Fruit fly (Drosophila melanogaster): ENCODE results near the gene CG14537.

Gene CG14537

DNA sequence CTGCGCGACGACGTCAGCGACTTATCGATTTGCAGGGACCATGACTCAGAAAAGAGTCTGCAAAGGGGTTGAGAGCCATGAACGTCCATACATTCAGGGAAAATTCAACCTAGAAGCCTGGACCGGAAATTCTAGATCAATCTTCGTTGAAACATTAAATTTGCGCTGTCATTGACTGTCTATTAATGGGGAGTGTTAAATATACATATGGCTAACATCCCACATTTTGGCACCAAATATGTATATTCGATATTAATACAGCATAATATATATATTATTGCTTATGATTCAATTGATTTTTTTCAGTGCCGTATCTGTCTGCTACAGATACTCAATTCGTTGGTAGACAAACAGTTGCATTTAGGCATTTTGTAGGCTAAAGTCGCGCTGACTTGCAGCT, 28.4 kb downstream of the CG14537 start:
- TF ChIP-seq CG17801 (GFP tag; optimal IDR thresholded peaks at IDR 0.05; ENCODE audit: partially characterized antibody): no peak

DNA sequence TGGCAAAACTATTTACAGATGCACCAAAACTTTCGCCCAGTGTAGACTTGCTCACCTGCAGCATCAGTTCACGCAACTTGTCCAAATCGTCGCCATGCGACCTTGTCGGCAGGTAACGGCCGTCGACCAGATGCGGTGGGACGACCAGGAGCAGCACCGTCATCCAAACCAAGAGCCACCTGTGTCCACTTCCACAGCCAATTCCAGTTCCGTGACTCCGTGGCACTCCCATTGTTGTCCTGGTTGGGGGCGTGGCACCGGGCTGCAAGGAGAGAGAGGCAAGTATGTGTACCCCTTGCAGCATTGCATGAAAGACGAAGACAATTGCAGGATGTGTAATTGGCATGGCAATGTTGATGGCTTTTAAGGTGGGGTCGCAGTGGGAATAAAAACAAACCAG, 30.0 kb downstream of the CG14537 start:
- no peak for TF ChIP-seq CG17801 (GFP tag; optimal IDR thresholded peaks at IDR 0.05; ENCODE audit: partially characterized antibody)

DNA sequence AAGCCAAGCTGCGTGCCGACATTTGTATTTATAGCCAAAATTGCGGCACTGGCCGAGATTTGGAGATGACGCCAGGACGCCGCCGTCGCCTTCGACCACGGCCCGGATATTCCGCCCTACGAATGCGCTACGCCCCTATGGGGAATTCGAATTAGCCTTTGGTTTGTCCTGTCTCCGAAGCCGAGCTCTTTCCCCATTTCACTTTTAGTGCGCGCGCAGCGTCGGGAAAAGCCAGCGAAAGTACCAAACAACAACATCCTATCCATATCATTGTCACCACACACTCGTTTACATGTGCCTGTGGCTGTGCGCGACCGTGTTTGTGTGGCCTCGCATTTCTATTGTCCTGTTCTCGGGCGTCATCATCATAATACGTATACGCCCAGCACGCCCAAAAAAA, 31.1 kb downstream of the CG14537 start, which contains the start of gene Proc:
Gene Proc, minus strand, starts transcription at position 101 of the 400 bp plus-strand sequence.
- no peak for TF ChIP-seq CG17801 (GFP tag; optimal IDR thresholded peaks at IDR 0.05; ENCODE audit: partially characterized antibody)

DNA sequence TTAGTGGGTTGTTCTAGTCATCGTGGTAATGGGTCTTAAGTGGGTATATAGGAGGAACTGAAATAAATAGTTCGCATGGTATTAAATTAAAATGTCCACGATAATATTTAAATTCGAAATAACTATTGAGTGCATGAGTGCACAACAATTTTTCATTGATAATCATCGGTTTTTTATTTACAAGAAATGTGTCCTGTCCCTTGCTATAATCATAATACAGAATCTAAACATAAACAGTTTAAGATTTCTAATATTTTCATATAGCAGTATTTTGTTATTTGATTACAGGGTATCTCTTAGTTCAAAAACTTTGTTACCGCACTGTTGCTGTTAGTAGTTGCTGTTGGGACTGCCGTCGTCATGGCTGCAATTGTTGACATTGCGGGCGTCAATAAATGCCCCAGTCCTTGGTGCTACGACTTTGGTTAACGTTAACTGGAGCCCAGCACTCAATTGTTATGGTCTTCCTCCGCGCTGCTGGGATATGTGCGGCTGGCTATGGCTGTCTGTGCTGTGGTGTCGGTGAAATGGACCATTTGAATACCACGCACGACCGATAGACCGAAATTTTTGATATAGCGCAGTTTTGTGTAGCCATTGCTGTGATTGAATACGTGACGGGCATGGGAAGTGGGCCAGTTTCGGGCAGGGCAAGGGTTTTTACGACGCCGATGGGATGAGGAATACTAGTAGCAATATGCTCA, 31.7 kb downstream of the CG14537 start:
- no peak for TF ChIP-seq CG17801 (GFP tag; optimal IDR thresholded peaks at IDR 0.05; ENCODE audit: partially characterized antibody)

DNA sequence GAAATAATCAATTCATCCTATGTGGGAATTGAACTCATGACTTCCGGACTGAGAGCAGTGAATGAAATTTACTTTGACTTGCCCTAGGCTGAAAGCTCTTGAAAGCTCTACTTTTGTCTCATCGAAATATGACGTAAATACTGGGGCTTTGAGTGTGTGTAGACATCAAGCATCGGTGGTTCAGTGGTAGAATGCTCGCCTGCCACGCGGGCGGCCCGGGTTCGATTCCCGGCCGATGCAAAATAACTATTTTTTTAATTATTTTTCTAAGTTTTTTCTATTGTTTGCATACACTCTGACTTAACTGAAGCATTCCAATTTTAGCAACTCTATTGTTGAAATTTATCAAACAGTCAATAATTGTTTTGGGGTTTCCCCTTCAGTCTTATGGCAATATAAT, 32.4 kb downstream of the CG14537 start:
- TF ChIP-seq CG17801 (GFP tag; optimal IDR thresholded peaks at IDR 0.05; ENCODE audit: partially characterized antibody): no peak

DNA sequence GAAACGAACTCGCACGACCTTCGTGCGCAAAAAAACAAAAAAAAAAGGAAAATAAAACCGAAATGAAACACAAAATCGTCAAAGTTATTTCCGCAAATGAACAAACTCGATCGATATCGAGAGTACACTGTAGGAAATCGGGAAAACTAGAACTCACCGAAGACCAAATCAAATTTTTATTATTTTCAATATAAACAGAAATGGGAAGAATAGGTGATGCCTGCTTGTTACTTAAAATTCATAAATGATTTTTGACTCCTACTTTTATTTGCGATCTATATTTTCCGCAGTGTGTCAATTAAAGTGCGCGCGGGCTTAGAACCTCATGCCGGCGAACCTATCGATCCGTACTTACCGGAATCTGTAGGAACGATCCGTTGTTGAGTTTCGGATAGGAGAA, 35.4 kb downstream of the CG14537 start:
- TF ChIP-seq CG17801 (GFP tag; optimal IDR thresholded peaks at IDR 0.05; ENCODE audit: partially characterized antibody): no peak

DNA sequence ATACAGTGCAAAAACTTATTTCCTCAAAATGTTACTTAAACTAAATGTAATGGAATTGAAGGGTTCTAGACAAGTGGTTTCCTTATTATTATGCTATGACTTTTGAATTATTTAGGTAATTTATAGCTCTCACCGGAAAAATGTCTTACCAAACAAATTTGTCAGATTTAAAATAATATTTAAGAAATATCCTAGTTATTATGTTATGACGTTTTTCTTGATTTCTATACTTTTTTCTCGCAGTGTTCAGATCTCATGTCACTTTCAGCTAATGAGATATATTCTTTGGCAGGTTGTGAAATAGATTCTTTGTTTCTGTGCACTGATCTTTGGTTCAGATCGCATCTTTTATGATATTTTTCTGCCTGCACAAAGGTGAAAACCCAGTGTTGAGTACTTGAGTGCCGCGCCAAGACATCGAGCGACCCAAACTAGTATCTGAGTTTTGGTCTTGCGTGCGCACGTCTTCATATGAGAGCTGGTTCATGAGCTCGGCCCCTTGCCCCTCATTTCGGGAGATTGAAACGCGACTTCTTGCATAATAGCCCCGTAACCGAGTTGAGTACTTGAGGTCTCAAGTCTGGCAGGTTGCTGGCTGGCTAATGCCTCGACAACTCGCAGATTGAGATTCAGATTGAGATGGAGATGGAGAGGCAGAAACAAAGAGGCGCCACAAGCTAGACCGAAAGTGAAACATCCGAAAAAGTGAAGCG, 36.4 kb downstream of the CG14537 start:
- no peak for TF ChIP-seq CG17801 (GFP tag; optimal IDR thresholded peaks at IDR 0.05; ENCODE audit: partially characterized antibody)

DNA sequence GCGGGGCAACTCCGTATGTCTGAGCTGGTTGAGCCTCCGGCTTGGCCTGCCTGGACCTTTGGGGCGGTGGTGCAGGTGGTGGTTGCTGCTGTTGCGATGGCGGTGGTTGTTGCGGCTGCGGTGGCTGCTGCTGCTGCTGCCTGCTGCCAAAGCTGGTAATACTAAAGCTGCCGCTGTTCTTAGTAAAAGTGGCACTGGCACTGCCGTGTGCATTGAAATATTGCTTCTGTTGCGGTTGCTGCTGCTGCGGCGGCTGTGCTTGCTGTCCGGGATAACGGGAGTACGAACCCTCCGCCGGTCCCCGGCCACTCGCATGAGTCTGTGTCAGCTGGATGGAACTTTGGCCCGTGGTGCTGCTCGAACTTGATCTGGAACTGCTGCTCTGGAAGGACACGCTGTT, 38.1 kb downstream of the CG14537 start:
- no peak for TF ChIP-seq CG17801 (GFP tag; optimal IDR thresholded peaks at IDR 0.05; ENCODE audit: partially characterized antibody)

DNA sequence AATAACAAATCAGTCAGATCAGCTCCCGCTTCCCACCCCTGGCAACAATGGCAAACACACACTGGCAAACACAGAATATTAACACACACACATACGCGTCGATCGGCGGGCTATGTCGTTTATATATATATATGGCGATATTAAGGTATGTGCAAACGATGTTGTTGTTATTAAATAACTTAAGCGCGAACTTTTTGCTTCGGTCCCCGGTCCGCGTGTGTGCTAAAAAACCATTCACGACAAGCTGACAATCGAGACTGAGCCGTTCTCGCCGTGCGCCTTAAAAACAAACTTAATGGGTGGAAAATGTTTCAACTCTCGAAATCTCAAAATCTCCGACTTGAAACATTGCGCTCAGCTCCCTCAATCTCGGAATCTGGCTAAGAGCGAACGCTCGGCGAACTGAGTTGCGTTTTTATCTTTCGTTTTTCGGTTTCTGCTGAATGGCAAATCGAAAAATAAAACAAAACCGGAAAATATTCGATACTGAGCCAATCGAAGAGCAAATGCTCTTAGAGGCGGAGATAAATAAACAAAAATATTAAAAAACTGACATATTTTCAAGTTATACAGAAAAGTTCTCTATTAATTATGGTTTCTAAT, 39.1 kb downstream of the CG14537 start, which contains the start of gene spz3:
Gene spz3, minus strand, starts transcription at position 261 of the 603 bp plus-strand sequence.
- no peak for TF ChIP-seq CG17801 (GFP tag; optimal IDR thresholded peaks at IDR 0.05; ENCODE audit: partially characterized antibody)

DNA sequence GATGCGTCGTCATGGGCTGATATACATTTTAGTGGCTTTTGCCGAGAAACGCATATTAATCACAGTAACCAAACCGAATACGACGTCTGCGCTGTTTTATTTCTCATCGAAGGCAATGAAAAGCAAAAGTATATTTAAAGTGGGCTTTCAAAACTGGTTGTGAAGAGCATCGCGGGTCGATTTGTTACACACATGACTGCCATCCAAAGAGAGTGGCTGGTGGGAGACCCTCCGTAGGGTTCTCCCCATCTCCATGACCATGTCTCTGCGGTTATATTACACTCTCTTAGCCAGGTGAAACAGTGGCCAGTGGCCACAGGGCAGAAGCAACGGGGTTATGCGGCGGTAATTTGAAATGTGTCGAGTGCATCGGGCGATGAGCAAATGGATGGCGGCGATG, 40.2 kb downstream of the CG14537 start:
- TF ChIP-seq CG17801 (GFP tag; optimal IDR thresholded peaks at IDR 0.05; ENCODE audit: partially characterized antibody): no peak

DNA sequence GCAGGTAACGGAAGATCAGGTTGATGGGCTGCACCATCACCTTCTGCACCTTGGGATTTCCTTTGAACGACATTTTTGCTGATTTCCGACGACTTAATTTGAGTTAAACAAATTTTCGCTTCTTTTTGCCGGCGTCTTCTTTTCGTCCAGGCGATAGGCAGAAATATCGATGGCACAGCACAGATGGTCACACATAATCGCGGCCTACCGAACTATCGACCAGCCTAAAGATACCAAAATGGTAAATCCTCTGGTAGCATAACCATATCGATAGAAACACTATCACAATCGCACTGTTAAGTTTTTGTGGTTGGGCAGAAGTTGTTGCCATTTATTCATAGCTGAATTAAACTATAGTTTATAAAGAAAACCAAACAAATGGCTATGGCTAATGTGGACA, 45.0 kb downstream of the CG14537 start, which contains the start of the genes SmE and CG34132:
Gene SmE, minus strand, starts transcription at position 180 of the 400 bp plus-strand sequence.
Gene CG34132, plus strand, starts transcription at position 233 of the 400 bp plus-strand sequence.
- TF ChIP-seq CG17801 (GFP tag; optimal IDR thresholded peaks at IDR 0.05; ENCODE audit: partially characterized antibody): no peak

DNA sequence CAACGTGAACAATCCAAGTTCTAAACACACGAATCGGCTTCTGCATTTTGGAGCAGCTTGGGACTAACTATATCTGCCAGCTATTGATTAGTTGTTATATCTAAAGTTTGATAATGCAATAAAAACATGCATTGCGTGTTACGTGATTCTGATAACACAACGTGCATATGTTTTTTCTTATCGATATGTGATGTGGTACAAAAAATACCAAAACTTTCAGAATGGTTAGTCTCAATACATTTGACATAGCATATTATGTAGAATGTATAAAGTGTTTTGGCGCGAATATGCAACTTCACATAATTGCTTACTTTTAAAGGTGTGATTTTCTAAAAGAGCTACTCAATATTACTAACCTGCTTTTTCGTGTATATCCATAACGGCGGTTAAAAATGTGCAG, 45.7 kb downstream of the CG14537 start:
- no peak for TF ChIP-seq CG17801 (GFP tag; optimal IDR thresholded peaks at IDR 0.05; ENCODE audit: partially characterized antibody)

DNA sequence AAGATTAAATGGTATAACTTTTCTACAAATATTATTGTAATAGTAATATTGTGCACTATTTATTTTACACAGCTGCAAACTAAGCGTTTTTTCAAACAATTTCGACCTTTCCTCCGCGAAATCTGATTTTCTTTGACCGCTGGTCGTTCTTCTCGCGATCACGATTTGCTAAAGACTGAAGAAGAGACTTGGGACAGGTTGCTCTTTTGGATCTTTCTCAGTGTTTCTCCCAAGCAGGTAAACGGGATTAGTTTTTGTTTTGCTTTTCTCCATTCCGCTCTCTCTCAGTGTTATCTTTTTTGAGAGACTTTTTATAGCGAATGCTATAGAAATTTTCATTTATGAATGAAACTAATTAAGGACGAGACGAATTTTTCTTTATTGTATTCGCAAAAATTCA, 47.1 kb downstream of the CG14537 start, which contains the start of gene CG7102:
Gene CG7102, minus strand, starts transcription at position 181 of the 400 bp plus-strand sequence.
- TF ChIP-seq CG17801 (GFP tag; optimal IDR thresholded peaks at IDR 0.05; ENCODE audit: partially characterized antibody): no peak

DNA sequence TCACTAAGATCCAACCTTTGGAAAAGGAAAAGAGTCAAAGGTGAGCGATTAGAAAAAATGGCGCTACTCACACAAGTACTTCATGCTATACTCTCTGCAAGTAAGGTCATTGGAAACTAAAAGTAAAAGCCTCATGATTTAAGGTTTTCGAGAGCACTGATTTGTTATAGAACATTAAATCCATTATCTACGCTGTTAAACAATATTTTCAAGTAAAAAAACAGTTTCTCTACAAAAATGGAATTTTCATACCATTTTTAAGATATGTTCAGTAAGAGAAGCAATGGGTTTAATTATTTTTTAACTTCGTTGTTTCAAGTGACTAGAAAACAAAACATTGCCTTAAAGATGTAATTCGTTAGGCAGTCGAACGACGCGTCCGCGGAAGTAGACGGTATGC, 48.8 kb downstream of the CG14537 start, which contains the start of gene Spn28Da:
Gene Spn28Da, minus strand, starts transcription at position 101 of the 400 bp plus-strand sequence.
- no peak for TF ChIP-seq CG17801 (GFP tag; optimal IDR thresholded peaks at IDR 0.05; ENCODE audit: partially characterized antibody)

DNA sequence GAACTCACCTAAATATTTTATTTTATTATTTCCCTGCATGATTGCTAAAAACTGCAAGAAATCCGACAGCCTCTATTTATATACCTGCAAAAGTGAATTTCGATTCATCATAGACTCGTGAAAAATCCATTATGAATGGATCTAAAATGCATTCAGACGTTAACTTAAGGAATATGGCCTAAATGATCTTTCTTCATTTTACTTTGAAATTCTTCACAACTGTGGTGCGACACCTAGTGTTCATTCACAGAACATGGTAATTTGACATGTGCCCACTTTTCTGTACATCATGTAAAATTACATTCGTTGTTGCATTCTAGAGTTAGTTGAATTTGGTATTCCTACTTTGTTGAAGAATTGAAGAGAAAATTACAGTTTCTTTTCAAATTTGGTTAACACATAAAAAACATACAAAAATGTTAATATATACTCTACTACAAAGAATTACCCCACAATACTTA, 50.4 kb downstream of the CG14537 start, which contains the start of gene Spn28Db:
Gene Spn28Db, minus strand, starts transcription at position 51 of the 461 bp plus-strand sequence.
- TF ChIP-seq CG17801 (GFP tag; optimal IDR thresholded peaks at IDR 0.05; ENCODE audit: partially characterized antibody): no peak

Measured in ovary, adult (tissue).